Fruit fly (Drosophila melanogaster): ENCODE results near the gene Uch-L5.

Gene Uch-L5

DNA sequence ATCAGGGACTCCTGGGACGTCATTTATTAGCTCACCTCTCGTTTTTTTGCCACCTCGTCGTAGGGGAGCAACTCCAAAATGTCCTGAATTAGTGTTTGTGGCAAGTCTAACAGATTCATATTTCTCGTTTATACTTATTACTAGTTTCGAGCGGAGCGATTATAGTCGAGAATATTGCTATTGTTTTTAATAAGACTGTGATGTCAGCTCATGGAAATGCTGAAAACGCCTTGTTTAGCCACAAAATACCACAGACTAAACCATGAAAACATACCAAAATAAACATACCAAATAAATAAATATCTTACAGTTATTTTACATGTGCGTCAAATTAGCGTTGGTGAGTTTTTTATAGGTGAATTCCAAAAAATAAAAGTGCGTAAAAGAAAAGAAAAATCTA, 10.8 kb upstream of the Uch-L5 start, which contains the start of gene pall (continued):
- TF ChIP-seq CG3407 (GFP tag; optimal IDR thresholded peaks at IDR 0.05) (no peak), PHDP (tag; optimal IDR thresholded peaks at IDR 0.05) (no peak), psq (GFP tag; optimal IDR thresholded peaks at IDR 0.05) (no peak), CG13775 (GFP tag; optimal IDR thresholded peaks at IDR 0.05) (no peak), ssp (GFP tag; IDR thresholded peaks at IDR 0.05) (no peak), CG11456 (GFP tag; IDR thresholded peaks at IDR 0.05) (no peak)

DNA sequence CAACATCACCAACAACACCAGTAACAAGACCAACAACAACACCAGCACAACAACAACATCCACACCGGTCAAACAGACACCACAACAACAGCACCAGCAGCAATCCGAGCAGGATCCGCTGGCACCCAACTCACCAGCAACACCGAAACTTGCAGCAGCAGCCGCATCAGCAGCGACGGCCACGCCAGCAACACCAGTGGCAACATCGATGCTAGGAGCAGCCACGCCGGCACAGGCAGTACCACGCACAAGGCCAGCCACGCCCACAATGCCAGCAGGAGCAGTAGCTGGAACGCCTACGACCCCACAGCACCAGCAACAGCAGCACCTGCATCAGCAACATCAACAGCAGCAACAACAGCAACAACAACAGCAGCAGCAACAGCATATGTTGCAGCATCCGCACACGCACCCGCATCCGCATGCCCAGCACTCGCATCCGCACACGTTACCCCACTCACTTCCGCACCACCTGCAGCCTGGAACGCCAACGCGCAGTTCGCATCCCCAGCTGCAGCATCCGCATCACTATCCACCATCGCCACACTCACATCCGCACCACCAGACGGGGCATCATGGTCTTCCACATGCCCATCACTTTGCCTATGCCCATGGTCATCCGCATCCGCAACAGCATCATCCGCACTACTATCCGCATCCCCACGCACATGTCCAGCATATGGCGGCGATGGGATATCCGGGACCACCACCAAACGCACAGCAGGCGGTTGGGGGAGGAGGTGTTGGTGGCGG, 5.4 kb downstream of the Uch-L5 start:
- TF ChIP-seq CG13775 (GFP tag; optimal IDR thresholded peaks at IDR 0.05): peak; percentile 83
- TF ChIP-seq Ets65A (GFP tag): peak; percentile 93
- peak; percentile 66 for TF ChIP-seq CG8478 (optimal IDR thresholded peaks at IDR 0.05)
- no peak for TF ChIP-seq E2f1 (GFP tag; IDR thresholded peaks at IDR 0.05)
- peak in 1 of 2 experiments; percentile 90 for TF ChIP-seq Dfd (GFP tag; optimal IDR thresholded peaks at IDR 0.05)
- no peak for TF ChIP-seq Dbx (GFP tag; IDR thresholded peaks at IDR 0.05)
- peak; percentile 53 for TF ChIP-seq Med (GFP tag)
- no peak for TF ChIP-seq z (GFP tag; IDR thresholded peaks at IDR 0.05)
- TF ChIP-seq CG4360 (GFP tag; IDR thresholded peaks at IDR 0.05): peak; percentile 25; the same call in 1 of the 2 replicates

DNA sequence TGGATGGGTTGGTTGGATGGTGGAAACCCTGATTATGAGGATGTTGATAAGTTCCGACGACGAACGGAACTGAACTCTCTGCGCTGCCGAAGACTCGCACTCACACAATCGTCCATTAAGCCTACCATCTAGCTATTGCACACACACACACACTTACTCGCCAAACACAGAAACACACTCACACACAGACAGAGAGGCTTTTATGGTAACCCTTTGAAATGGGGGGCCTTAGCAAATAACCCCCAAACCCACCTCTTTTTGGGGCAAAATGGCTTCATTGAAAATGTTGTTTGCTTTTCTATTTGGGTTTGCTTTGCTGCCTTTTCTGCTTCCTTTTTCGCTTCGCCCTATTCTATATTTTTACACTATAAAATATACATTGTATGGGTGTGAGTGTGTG, 7.7 kb downstream of the Uch-L5 start:
- no peak for TF ChIP-seq bab2 (GFP tag; optimal IDR thresholded peaks at IDR 0.05)
- no peak for TF ChIP-seq CG10321 (GFP tag; IDR thresholded peaks at IDR 0.05)
- TF ChIP-seq cg (GFP tag; optimal IDR thresholded peaks at IDR 0.05): peak; percentile 59
- TF ChIP-seq chinmo (GFP tag; IDR thresholded peaks at IDR 0.05; ENCODE audit: partially characterized antibody): 0 out of 4 replicates have a peak, but pooled peaks have one; percentile 38
- peak; percentile 32 for TF ChIP-seq Kr (GFP tag; optimal IDR thresholded peaks at IDR 0.05)
- TF ChIP-seq Deaf1 (tag; optimal IDR thresholded peaks at IDR 0.05): peak; percentile 19
- TF ChIP-seq abd-A (tag; optimal IDR thresholded peaks at IDR 0.05): peak; percentile 83
- TF ChIP-seq CG34224 (GFP tag; IDR thresholded peaks at IDR 0.05; ENCODE audit: partially characterized antibody): no peak
- no peak for TF ChIP-seq stwl (tag; optimal IDR thresholded peaks at IDR 0.05)
- peak; percentile 19 for TF ChIP-seq CG13894 (tag; optimal IDR thresholded peaks at IDR 0.05)
- no peak for TF ChIP-seq gce (GFP tag; IDR thresholded peaks at IDR 0.05)
- no peak for TF ChIP-seq chn (GFP tag; optimal IDR thresholded peaks at IDR 0.05)
- no peak for TF ChIP-seq HLH54F (GFP tag; optimal IDR thresholded peaks at IDR 0.05)
- TF ChIP-seq CG17829 (tag; optimal IDR thresholded peaks at IDR 0.05): no peak
- TF ChIP-seq CG13296 (GFP tag; optimal IDR thresholded peaks at IDR 0.05): no peak
- TF ChIP-seq Nf-YC (tag; optimal IDR thresholded peaks at IDR 0.05): no peak

DNA sequence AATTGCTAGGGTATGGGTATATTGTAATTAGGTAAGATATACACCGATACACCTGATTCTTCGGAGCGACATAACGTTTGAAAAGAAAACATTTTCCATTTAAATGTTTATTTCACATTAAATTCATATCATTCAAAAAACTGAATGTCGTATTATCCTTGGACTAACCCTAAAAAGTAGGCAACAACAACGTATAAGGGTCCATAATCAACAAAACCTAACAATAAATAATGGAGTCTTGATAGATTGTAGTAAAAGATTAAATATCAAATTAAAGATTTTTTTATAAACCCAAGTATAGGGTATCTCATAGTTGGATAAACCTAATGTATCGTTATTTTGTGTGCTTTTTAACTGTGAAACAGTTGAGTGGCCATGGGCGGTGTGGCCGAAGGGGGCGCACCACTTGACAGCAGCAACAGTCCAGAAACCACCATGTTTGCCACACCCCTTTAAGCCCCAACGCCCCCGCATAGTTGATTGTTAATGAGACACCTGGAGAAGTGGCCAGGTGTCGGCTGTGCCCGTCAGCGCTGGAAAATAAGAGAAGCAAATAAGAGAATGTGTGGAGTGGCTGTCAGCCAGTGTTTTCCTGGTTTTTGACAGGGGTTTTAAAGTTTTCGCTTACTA, 8.4 kb downstream of the Uch-L5 start:
- no peak for TF ChIP-seq crc (GFP tag; optimal IDR thresholded peaks at IDR 0.05)
- peak; percentile 27 for TF ChIP-seq CG8924 (tag; optimal IDR thresholded peaks at IDR 0.05)
- no peak for TF ChIP-seq CG14667 (GFP tag; IDR thresholded peaks at IDR 0.05)
- no peak for TF ChIP-seq p53 (GFP tag; optimal IDR thresholded peaks at IDR 0.05)
- no peak for TF ChIP-seq twi (tag; optimal IDR thresholded peaks at IDR 0.05)
- TF ChIP-seq jumu (GFP tag; optimal IDR thresholded peaks at IDR 0.05): no peak
- no peak for TF ChIP-seq tup (GFP tag; optimal IDR thresholded peaks at IDR 0.05)
- peak in 1 of 2 experiments; percentile 9 for TF ChIP-seq chif (GFP tag; optimal IDR thresholded peaks at IDR 0.05)
- TF ChIP-seq CG3995 (GFP tag; optimal IDR thresholded peaks at IDR 0.05): peak; percentile 2
- peak; percentile 76 for TF ChIP-seq D19B (GFP tag; optimal IDR thresholded peaks at IDR 0.05)
- TF ChIP-seq onecut (GFP tag; IDR thresholded peaks at IDR 0.05): no peak
- TF ChIP-seq Max (GFP tag; optimal IDR thresholded peaks at IDR 0.05): peak; percentile 14
- TF ChIP-seq kay (GFP tag; optimal IDR thresholded peaks at IDR 0.05): no peak
- TF ChIP-seq CG4820 (GFP tag; optimal IDR thresholded peaks at IDR 0.05): no peak
- no peak for TF ChIP-seq Ets97D (GFP tag; optimal IDR thresholded peaks at IDR 0.05)
- peak; percentile 34 for TF ChIP-seq ind (GFP tag; optimal IDR thresholded peaks at IDR 0.05)
- no peak for TF ChIP-seq B-H1 (GFP tag; IDR thresholded peaks at IDR 0.05)
